Fruit fly (Drosophila melanogaster) S2 (cell line): ENCODE data around the gene CG14710.

Source experiments
- CG8478 ChIP-seq: fragments of >200 bp; optimal IDR thresholded peaks from 2 replicates; lab custom pipeline; 2018
- CTCF ChIP-seq, 2 experiments: fragments of >200 bp; optimal IDR thresholded peaks; 2 replicates each; lab custom pipeline; 2018

DNA sequence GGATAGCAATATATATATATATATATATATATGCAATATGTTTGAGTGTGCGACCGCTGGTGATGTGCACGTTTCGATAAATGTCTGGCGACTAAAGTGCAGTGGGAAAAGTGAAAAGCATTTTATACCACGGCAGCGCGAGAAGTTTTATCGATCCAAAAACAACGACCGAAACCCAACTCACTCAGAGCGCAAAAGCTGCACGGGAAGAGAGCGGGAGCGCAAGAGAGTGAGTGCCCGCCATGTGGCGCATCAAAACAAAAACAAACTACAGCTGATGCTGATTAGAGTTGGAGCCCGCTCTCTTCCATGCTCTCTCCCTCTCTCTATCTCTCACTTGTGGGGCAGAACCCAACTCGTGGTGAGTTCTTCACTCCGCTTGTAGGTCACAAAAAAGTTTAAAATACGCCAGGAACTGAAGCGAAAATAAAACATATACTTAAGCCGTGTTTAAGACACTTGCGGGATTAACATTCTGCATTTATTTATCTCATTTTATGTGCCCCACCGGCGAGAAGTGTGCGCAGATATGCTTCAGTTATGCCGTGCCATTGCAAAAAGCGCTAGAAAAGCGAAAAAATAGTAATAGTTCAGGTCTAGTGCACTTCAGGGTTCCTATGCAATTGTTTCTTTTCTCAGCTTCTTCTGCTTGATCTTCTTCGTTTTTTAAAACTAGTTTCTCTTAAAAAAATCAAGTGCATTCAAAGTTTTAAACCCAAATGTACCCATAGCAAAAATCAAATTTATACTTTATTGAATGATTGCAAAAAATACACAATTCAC, 15.0 kb upstream of the CG14710 start:
- TF ChIP-seq CG8478 (lab: Kevin White, UChicago) (no peak), CTCF (optimal IDR thresholded peaks at IDR 0.05; lab: Kevin White, UChicago) (no peak)
